Fruit fly (Drosophila melanogaster): ENCODE results near the gene CG11368.

dm6 chrX:7415027-7415426, 37.0 kb upstream of the CG11368 start:
- TF ChIP-seq psq (GFP tag; optimal IDR thresholded peaks at IDR 0.05): no peak
- TF ChIP-seq dmrt93B (GFP tag; optimal IDR thresholded peaks at IDR 0.05): no peak
- TF ChIP-seq rgr (GFP tag; optimal IDR thresholded peaks at IDR 0.05): no peak
- TF ChIP-seq OdsH (GFP tag; optimal IDR thresholded peaks at IDR 0.05): no peak
- TF ChIP-seq CG32264 (GFP tag; optimal IDR thresholded peaks at IDR 0.05): no peak
- no peak for TF ChIP-seq Myc (optimal IDR thresholded peaks at IDR 0.05)
- TF ChIP-seq Mio (GFP tag; optimal IDR thresholded peaks at IDR 0.05): no peak
- no peak for TF ChIP-seq N (GFP tag; optimal IDR thresholded peaks at IDR 0.05)
- no peak for TF ChIP-seq CG9705 (GFP tag; optimal IDR thresholded peaks at IDR 0.05)
